Worm (Caenorhabditis elegans) whole organism, young adult: ENCODE measurements around the gene C55B6.7.

Experiments used
- B0261.1 ChIP-seq: sonication (generic microtip); optimal IDR thresholded peaks from 2 replicates; lab custom pipeline; 2016; ENCODE audit warnings: mild to moderate bottlenecking, missing genetic modification characterization, moderate library complexity, missing compliant biosample characterization
- F49E8.2 ChIP-seq: sonication (generic microtip); optimal IDR thresholded peaks from 3 replicates; lab custom pipeline; 2017; ENCODE audit warnings: missing genetic modification characterization, mild to moderate bottlenecking, missing compliant biosample characterization, antibody characterized with exemption, moderate library complexity; ENCODE audit not compliant: insufficient read depth
- Y79H2A.3 ChIP-seq: fragments of 200-800 bp; sonication (Bioruptor generic); conservative IDR thresholded peaks from 2 replicates; pipeline ENCODE4 v1.3.6; 2022; ENCODE audit warnings: missing genetic modification reagents, missing genetic modification characterization, missing compliant biosample characterization
- die-1 ChIP-seq: sonication (generic microtip); optimal IDR thresholded peaks from 2 replicates; lab custom pipeline; 2016; ENCODE audit warnings: missing genotype, mild to moderate bottlenecking, missing genetic modification characterization, missing compliant biosample characterization
- hmg-1.2 ChIP-seq: fragments of 200-800 bp; sonication (Bioruptor generic); IDR thresholded peaks from 2 replicates; pipeline ENCODE4 v1.3.6; 2022; ENCODE audit warnings: missing genetic modification reagents, missing genetic modification characterization, missing compliant biosample characterization
- mcd-1 ChIP-seq: fragments of 200-800 bp; sonication (Bioruptor generic); IDR thresholded peaks from 2 replicates; pipeline ENCODE4 v1.3.6; 2022; ENCODE audit warnings: missing genetic modification reagents, missing genetic modification characterization, missing compliant biosample characterization
- unc-130 ChIP-seq: sonication (generic microtip); optimal IDR thresholded peaks from 2 replicates; lab custom pipeline; 2016; ENCODE audit warnings: missing genetic modification reagents, missing genetic modification characterization, missing compliant biosample characterization
- unc-62 ChIP-seq: fragments of 150-350 bp; optimal IDR thresholded peaks from 2 replicates; lab custom pipeline; 2014; ENCODE audit warnings: missing biosample characterization, missing genetic modification reagents, missing genetic modification characterization

DNA sequence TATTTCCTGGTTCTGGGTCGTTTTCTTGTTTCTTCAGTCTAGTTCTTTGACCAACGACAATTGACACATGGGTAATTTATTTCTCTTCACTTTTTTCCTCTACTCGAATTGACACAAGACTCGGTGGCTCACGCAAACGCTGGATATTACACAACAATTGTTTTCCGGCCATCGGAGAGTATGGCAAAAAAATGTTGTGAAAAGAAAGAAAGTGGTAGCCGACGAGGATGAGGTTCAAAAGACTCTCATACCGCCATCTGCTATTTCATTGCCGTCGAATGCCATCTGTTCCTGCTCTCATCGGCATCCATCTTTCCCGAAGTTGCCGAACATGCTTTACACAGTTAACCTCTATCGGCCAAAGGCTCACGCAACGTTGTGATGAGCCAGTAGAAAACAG is 44.9 kb upstream of the C55B6.7 start:
- TF ChIP-seq unc-62 (GFP tag; lab: Kevin White, UChicago) (no peak), die-1 (no peak), hmg-1.2 (GFP tag; lab: Robert Waterston, UW) (no peak), F49E8.2 (tag; lab: Kevin White, UChicago) (no peak), mcd-1 (GFP tag; lab: Robert Waterston, UW) (no peak), B0261.1 (tag; lab: Kevin White, UChicago) (no peak), unc-130 (GFP tag; lab: Kevin White, UChicago) (no peak), Y79H2A.3 (no peak)
